Worm (Caenorhabditis elegans): ENCODE measurements around the gene srh-298.
"Not testable (repeated sequence)": the region's sequence is repeated elsewhere in the genome, so short reads cannot be mapped to it uniquely, and the experiment has no call there.

DNA sequence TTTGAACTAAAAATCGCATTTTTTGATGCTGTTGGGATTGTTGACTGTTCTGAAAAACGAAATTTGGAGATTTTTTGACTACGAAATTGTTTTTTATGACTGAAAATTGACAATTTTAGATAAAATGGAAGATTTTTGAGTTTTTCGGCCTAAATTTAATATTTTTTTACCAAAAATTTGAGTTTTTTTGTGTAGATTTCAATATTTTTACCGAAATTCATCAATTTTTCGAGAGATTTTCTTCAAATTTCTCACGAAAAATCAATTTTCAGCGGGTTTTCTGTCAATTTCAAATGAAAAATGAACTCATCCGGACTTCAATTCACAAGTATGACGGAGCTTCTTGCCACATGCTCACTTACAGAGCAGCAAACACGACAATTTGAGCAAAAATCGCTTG, 46.6 kb downstream of the srh-298 start, which contains the start of gene Y59A8A.8:
- not testable (repeated sequence) for TF ChIP-seq ztf-22 (GFP tag; optimal IDR thresholded peaks at IDR 0.05); hlh-12 (tag; optimal IDR thresholded peaks at IDR 0.05)
